Worm (Caenorhabditis elegans) whole organism, young adult: ENCODE data around the gene F55G11.4.

ENCODE experiments used
- B0019.2 ChIP-seq: fragments of 200-800 bp; sonication (Bioruptor generic); conservative IDR thresholded peaks from 2 replicates; pipeline ENCODE4 v1.3.6; 2022; ENCODE audit warnings: missing genetic modification reagents, missing genetic modification characterization, missing compliant biosample characterization
- B0035.1 ChIP-seq: sonication (generic microtip); optimal IDR thresholded peaks from 2 replicates; lab custom pipeline; 2016; ENCODE audit warnings: missing genetic modification characterization, mild to moderate bottlenecking, missing compliant biosample characterization, missing genotype, missing genetic modification reagents
- F22D6.2 ChIP-seq: sonication (generic microtip); optimal IDR thresholded peaks from 2 replicates; lab custom pipeline; 2016; ENCODE audit warnings: mild to moderate bottlenecking, missing genetic modification characterization, missing compliant biosample characterization
- F23B12.7 ChIP-seq: sonication (generic microtip); optimal IDR thresholded peaks from 2 replicates; lab custom pipeline; 2017; ENCODE audit warnings: missing genetic modification characterization, mild to moderate bottlenecking, missing compliant biosample characterization, antibody characterized with exemption, moderate library complexity; ENCODE audit not compliant: insufficient read depth
- F55B11.4 ChIP-seq: sonication (generic microtip); optimal IDR thresholded peaks from 2 replicates; lab custom pipeline; 2016; ENCODE audit warnings: missing compliant biosample characterization, missing genetic modification characterization, borderline replicate concordance; ENCODE audit not compliant: insufficient read depth
- K12H6.12 ChIP-seq: fragments of 200-800 bp; sonication (Bioruptor generic); optimal IDR thresholded peaks from 2 replicates; lab custom pipeline; 2018; ENCODE audit warnings: mild to moderate bottlenecking, missing genetic modification characterization, missing compliant biosample characterization
- Y53G8AR.9 ChIP-seq: fragments of 200-800 bp; sonication (Bioruptor generic); conservative IDR thresholded peaks from 2 replicates; pipeline ENCODE4 v1.3.6; 2022; ENCODE audit warnings: missing genetic modification reagents, missing genetic modification characterization, missing compliant biosample characterization
- Y79H2A.3 ChIP-seq: fragments of 200-800 bp; sonication (Bioruptor generic); conservative IDR thresholded peaks from 2 replicates; pipeline ENCODE4 v1.3.6; 2022; ENCODE audit warnings: missing genetic modification reagents, missing genetic modification characterization, missing compliant biosample characterization
- ZK185.1 ChIP-seq: sonication (generic microtip); optimal IDR thresholded peaks from 2 replicates; lab custom pipeline; 2016; ENCODE audit warnings: mild to moderate bottlenecking, missing genetic modification characterization, missing compliant biosample characterization; ENCODE audit not compliant: poor library complexity, severe bottlenecking
- aptf-3 ChIP-seq: fragments of 200-800 bp; sonication (Bioruptor generic); IDR thresholded peaks from 2 replicates; pipeline ENCODE4 v1.3.6; 2022; ENCODE audit warnings: missing genetic modification characterization, missing compliant biosample characterization
- atf-7 ChIP-seq: sonication (generic microtip); optimal IDR thresholded peaks from 2 replicates; lab custom pipeline; 2017; ENCODE audit warnings: mild to moderate bottlenecking, missing genetic modification characterization, missing compliant biosample characterization
- attf-3 ChIP-seq: fragments of 200-800 bp; sonication (Bioruptor generic); conservative IDR thresholded peaks from 2 replicates; pipeline ENCODE4 v1.3.6; 2022; ENCODE audit warnings: missing genetic modification reagents, missing genetic modification characterization, missing compliant biosample characterization
- bed-2 ChIP-seq: fragments of 200-800 bp; sonication (Bioruptor generic); IDR thresholded peaks from 2 replicates; pipeline ENCODE4 v1.3.6; 2022; ENCODE audit warnings: missing genetic modification reagents, missing genetic modification characterization, missing compliant biosample characterization
- ceh-40 ChIP-seq: fragments of 200-800 bp; sonication (Bioruptor generic); IDR thresholded peaks from 2 replicates; pipeline ENCODE4 v1.3.6; 2022; ENCODE audit warnings: missing genetic modification characterization, missing compliant biosample characterization
- ceh-58 ChIP-seq: fragments of 200-800 bp; sonication (Bioruptor generic); IDR thresholded peaks from 2 replicates; pipeline ENCODE4 v1.3.6; 2022; ENCODE audit warnings: missing genetic modification characterization, missing compliant biosample characterization
- ceh-91 ChIP-seq: fragments of 200-800 bp; sonication (Bioruptor generic); IDR thresholded peaks from 2 replicates; pipeline ENCODE4 v1.3.6; 2022; ENCODE audit warnings: missing genetic modification reagents, missing genetic modification characterization, missing compliant biosample characterization
- chd-7 ChIP-seq: sonication (generic microtip); optimal IDR thresholded peaks from 2 replicates; lab custom pipeline; 2016; ENCODE audit warnings: mild to moderate bottlenecking, missing genetic modification characterization, moderate library complexity, missing compliant biosample characterization
- dox-1 ChIP-seq: fragments of 200-800 bp; sonication (Bioruptor generic); IDR thresholded peaks from 2 replicates; pipeline ENCODE4 v1.3.6; 2022; ENCODE audit warnings: missing genetic modification reagents, missing genetic modification characterization, missing compliant biosample characterization
- dpl-1 ChIP-seq: fragments of 150-350 bp; optimal IDR thresholded peaks from 2 replicates; lab custom pipeline; 2014; ENCODE audit warnings: missing biosample characterization, missing genetic modification reagents, missing genetic modification characterization
- him-1 ChIP-seq: sonication (generic microtip); optimal IDR thresholded peaks from 2 replicates; lab custom pipeline; 2016; ENCODE audit warnings: missing genotype, missing genetic modification reagents, missing genetic modification characterization, missing compliant biosample characterization
- hmg-1.2 ChIP-seq: fragments of 200-800 bp; sonication (Bioruptor generic); IDR thresholded peaks from 2 replicates; pipeline ENCODE4 v1.3.6; 2022; ENCODE audit warnings: missing genetic modification reagents, missing genetic modification characterization, missing compliant biosample characterization
- hsf-1 ChIP-seq: fragments of 200-800 bp; sonication (Bioruptor generic); IDR thresholded peaks from 2 replicates; pipeline ENCODE4 v1.3.6; 2022; ENCODE audit warnings: missing genetic modification reagents, missing genetic modification characterization, missing compliant biosample characterization
- let-607 ChIP-seq, 2 experiments: fragments of 200-800 bp in 1 of 2; sonication (Bioruptor generic) in 1 of 2; sonication (generic microtip) in 1 of 2; optimal IDR thresholded peaks; 2 replicates each; lab custom pipeline; 2016 to 2018; ENCODE audit warnings: mild to moderate bottlenecking in 2 of 2, missing compliant biosample characterization in 2 of 2, missing genetic modification characterization in 2 of 2, moderate library complexity in 2 of 2, missing genotype in 1 of 2
- lin-26 ChIP-seq: fragments of 200-800 bp; sonication (Bioruptor generic); IDR thresholded peaks from 2 replicates; pipeline ENCODE4 v1.3.6; 2022; ENCODE audit warnings: missing genetic modification reagents, missing genetic modification characterization, missing compliant biosample characterization
- madf-10 ChIP-seq: sonication (generic microtip); optimal IDR thresholded peaks from 2 replicates; lab custom pipeline; 2016; ENCODE audit warnings: mild to moderate bottlenecking, missing genetic modification characterization, missing compliant biosample characterization
- mcd-1 ChIP-seq: fragments of 200-800 bp; sonication (Bioruptor generic); IDR thresholded peaks from 2 replicates; pipeline ENCODE4 v1.3.6; 2022; ENCODE audit warnings: missing genetic modification reagents, missing genetic modification characterization, missing compliant biosample characterization
- nfya-2 ChIP-seq: fragments of 200-800 bp; sonication (Bioruptor generic); IDR thresholded peaks from 2 replicates; pipeline ENCODE4 v1.3.6; 2022; ENCODE audit warnings: missing genetic modification reagents, missing genetic modification characterization, missing compliant biosample characterization
- nhr-120 ChIP-seq: fragments of 200-800 bp; sonication (Bioruptor generic); IDR thresholded peaks from 2 replicates; pipeline ENCODE4 v1.3.6; 2022; ENCODE audit warnings: missing genetic modification characterization, missing compliant biosample characterization
- nhr-80 ChIP-seq: sonication (generic microtip); optimal IDR thresholded peaks from 2 replicates; lab custom pipeline; 2016; ENCODE audit warnings: missing genetic modification characterization, missing compliant biosample characterization
- nhr-90 ChIP-seq: sonication (generic microtip); optimal IDR thresholded peaks from 2 replicates; lab custom pipeline; 2016; ENCODE audit warnings: missing genotype, mild to moderate bottlenecking, missing genetic modification characterization, missing compliant biosample characterization
- snpc-4 ChIP-seq, 5 experiments: fragments of 150-350 bp in 1 of 5; sonication (generic microtip) in 4 of 5; optimal IDR thresholded peaks; 2 replicates each; lab custom pipeline; 2014 to 2018; ENCODE audit warnings: missing genetic modification characterization in 5 of 5, missing biosample characterization in 3 of 5, antibody characterized with exemption in 2 of 5, mild to moderate bottlenecking in 2 of 5, missing compliant biosample characterization in 2 of 5, missing genotype in 2 of 5, moderate library complexity in 2 of 5, missing genetic modification reagents in 1 of 5
- sptf-2 ChIP-seq: fragments of 200-800 bp; sonication (Bioruptor generic); optimal IDR thresholded peaks from 2 replicates; lab custom pipeline; 2018; ENCODE audit warnings: mild to moderate bottlenecking, missing genetic modification characterization, missing compliant biosample characterization
- tbp1 ChIP-seq: fragments of 200-800 bp; sonication (Bioruptor generic); optimal IDR thresholded peaks from 2 replicates; lab custom pipeline; 2018; ENCODE audit warnings: mild to moderate bottlenecking, missing genetic modification characterization, missing compliant biosample characterization
- tbx-9 ChIP-seq: sonication (generic microtip); optimal IDR thresholded peaks from 2 replicates; lab custom pipeline; 2016; ENCODE audit warnings: borderline replicate concordance, missing genetic modification characterization, inconsistent platforms, missing compliant biosample characterization
- tlf-1 ChIP-seq: fragments of 200-800 bp; sonication (Bioruptor generic); optimal IDR thresholded peaks from 2 replicates; lab custom pipeline; 2018; ENCODE audit warnings: mild to moderate bottlenecking, missing genetic modification characterization, missing compliant biosample characterization
- xnd-1 ChIP-seq: sonication (generic microtip); optimal IDR thresholded peaks from 2 replicates; lab custom pipeline; 2016; ENCODE audit warnings: missing genotype, missing genetic modification reagents, missing genetic modification characterization, missing compliant biosample characterization
- ztf-18 ChIP-seq: sonication (generic microtip); optimal IDR thresholded peaks from 2 replicates; lab custom pipeline; 2016; ENCODE audit warnings: missing genotype, mild to moderate bottlenecking, missing genetic modification characterization, missing compliant biosample characterization
- ztf-25 ChIP-seq: fragments of 200-800 bp; sonication (Bioruptor generic); IDR thresholded peaks from 2 replicates; pipeline ENCODE4 v1.3.6; 2022; ENCODE audit warnings: missing genetic modification reagents, missing genetic modification characterization, missing compliant biosample characterization
- ztf-28 ChIP-seq: fragments of 200-800 bp; sonication (Bioruptor generic); IDR thresholded peaks from 2 replicates; pipeline ENCODE4 v1.3.6; 2022; ENCODE audit warnings: missing genetic modification reagents, missing genetic modification characterization, missing compliant biosample characterization
- ztf-3 ChIP-seq: fragments of 200-800 bp; sonication (Bioruptor generic); optimal IDR thresholded peaks from 2 replicates; lab custom pipeline; 2018; ENCODE audit warnings: mild to moderate bottlenecking, missing genetic modification characterization, missing compliant biosample characterization

F55G11.4 gene

DNA sequence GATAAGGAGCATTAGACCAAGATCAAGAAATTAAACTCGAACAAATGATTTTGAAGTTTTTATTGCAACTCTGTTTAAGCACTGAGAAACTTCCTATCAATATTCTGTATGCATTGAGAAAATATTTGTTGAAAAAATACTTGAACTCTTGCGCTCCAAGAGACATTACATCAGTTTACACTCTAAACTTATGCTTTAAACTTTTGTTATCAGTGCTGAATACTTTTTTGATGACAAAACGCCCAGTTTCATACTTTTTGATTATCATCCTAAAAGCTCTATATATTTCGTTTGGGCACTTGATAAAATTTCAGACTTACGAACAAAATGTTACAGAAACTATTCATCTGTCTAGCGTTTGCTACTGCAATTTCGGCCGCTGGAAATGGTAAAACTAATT lies 2.6 kb downstream of the F55G11.4 start, which contains the start of gene dod-17:
Gene dod-17 (plus strand): TSS at position 323 of the 400 bp plus-strand sequence.
- TF ChIP-seq F23B12.7 (tag; lab: Kevin White, UChicago) (no peak), Y53G8AR.9 (no peak), ceh-40 (GFP tag; lab: Robert Waterston, UW) (no peak), bed-2 (no peak), nhr-120 (GFP tag; lab: Robert Waterston, UW) (no peak)

ce11 chrIV:12977650-12978049 lies 4.2 kb downstream of the F55G11.4 start:
- no peak for TF ChIP-seq mcd-1 (GFP tag; lab: Robert Waterston, UW)
- TF ChIP-seq tlf-1: no peak
- TF ChIP-seq nhr-90 (tag; lab: Kevin White, UChicago): no peak
- TF ChIP-seq let-607 (tag; optimal IDR thresholded peaks at IDR 0.05; lab: Kevin White, UChicago): no peak
- TF ChIP-seq tbp1 (GFP tag; lab: Kevin White, UChicago): no peak
- TF ChIP-seq lin-26 (GFP tag; lab: Robert Waterston, UW): no peak
- no peak for TF ChIP-seq ztf-28
- no peak for TF ChIP-seq snpc-4 (GFP tag; optimal IDR thresholded peaks at IDR 0.05; lab: Kevin White, UChicago)
- TF ChIP-seq snpc-4 (tag; optimal IDR thresholded peaks at IDR 0.05; lab: Kevin White, UChicago): no peak
- no peak for TF ChIP-seq ceh-58 (GFP tag; lab: Robert Waterston, UW)
- TF ChIP-seq B0019.2 (GFP tag; lab: Robert Waterston, UW): no peak
- no peak for TF ChIP-seq K12H6.12 (tag; lab: Kevin White, UChicago)
- TF ChIP-seq nfya-2 (GFP tag; lab: Robert Waterston, UW): no peak
- no peak for TF ChIP-seq Y79H2A.3 (GFP tag; lab: Robert Waterston, UW)
- TF ChIP-seq F55B11.4 (tag; lab: Kevin White, UChicago): no peak
- no peak for TF ChIP-seq dpl-1 (GFP tag; lab: Kevin White, UChicago)
- no peak for TF ChIP-seq ztf-18 (tag; lab: Kevin White, UChicago)
- no peak for TF ChIP-seq hmg-1.2 (GFP tag; lab: Robert Waterston, UW)
- no peak for TF ChIP-seq ZK185.1 (tag; lab: Kevin White, UChicago)
- TF ChIP-seq F22D6.2 (tag; lab: Kevin White, UChicago): no peak
- TF ChIP-seq xnd-1: no peak

DNA sequence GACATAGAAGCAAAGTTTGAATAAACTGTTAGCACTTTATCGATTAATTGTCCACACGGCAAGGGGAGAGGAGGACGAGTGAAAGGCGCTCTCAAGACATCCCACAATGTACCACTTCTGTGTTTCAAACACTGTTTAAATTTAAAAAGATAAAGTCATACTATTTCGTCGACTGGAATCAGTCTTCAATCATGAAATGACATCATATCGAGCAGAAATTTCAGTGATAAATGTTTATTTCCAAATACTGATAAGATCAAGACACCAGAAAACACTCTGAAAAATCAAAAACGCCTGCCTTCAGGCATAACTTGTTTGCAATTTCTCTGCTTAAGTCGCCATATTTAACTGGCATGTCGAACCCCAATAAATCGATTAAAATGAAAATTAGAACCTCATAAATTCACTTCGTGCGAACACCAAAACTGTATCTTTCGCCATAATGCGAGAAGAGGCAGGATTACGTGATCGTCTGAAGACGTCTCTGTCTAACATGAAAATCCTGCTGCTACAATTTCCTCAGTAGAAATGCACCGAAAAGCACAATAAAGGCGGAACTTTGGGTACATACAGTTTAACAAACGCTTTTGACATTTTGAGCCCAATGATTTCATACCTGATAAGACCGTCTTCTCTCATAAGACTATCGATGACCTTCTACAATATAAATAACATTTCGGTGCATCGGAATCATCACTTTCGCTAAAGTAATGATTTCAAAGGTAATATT lies 5.0 kb downstream of the F55G11.4 start, which contains the start of gene K10D11.2:
Gene K10D11.2 (plus strand): TSS at position 680 of the 730 bp plus-strand sequence.
- TF ChIP-seq ztf-3 (GFP tag; lab: Kevin White, UChicago) (no peak), nhr-80 (peak; percentile 39), F23B12.7 (tag; lab: Kevin White, UChicago) (no peak), hsf-1 (no peak), tbx-9 (no peak), dpl-1 (GFP tag; lab: Kevin White, UChicago) (no peak), ztf-25 (GFP tag; lab: Robert Waterston, UW) (no peak), madf-10 (no peak), dox-1 (GFP tag; lab: Robert Waterston, UW) (0 out of 2 replicates have a peak, but pooled peaks have one; percentile 38), atf-7 (peak; percentile 16), ceh-91 (GFP tag; lab: Robert Waterston, UW) (no peak), sptf-2 (no peak), him-1 (tag; lab: Kevin White, UChicago) (no peak), aptf-3 (GFP tag; lab: Robert Waterston, UW) (no peak), chd-7 (tag; lab: Kevin White, UChicago) (no peak), B0035.1 (tag; lab: Kevin White, UChicago) (no peak), nhr-90 (tag; lab: Kevin White, UChicago) (no peak), ztf-28 (no peak), attf-3 (GFP tag; lab: Robert Waterston, UW) (no peak)
